Worm (Caenorhabditis elegans): ENCODE measurements around the gene bmy-1.

bmy-1 gene

DNA sequence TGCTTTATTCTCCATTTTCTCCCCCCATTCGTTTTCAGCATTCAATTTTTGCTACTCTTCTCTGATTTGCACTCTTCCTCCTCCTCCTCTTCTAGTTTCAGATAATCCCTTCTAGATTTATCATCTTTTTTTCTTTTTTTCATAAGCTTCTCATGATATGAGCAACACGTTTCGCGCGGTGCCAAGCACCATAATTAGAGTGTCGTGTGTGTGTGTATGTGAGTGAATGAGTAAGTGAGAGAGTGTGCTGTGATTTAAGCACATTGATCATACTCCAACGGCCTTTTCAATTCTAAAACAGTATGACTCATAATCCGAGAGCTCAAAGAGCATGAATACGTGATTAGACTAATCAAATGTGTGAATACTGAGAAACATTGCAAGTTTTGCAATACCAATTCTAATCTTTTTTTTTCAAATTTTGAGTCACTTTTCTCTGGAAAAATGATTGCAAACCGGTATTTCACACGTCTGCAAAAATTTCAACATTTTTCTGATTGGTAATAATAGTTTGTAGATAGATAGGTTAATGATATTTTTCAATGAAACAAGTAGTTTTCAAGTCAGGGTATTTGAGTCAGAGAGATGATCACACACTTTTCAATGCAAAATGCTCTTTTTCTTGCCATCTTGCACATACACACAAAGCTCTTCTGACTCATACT is 23.0 kb upstream of the bmy-1 start:
- no peak for TF ChIP-seq K11D2.4 (GFP tag; IDR thresholded peaks at IDR 0.05)
- TF ChIP-seq chd-7 (tag; optimal IDR thresholded peaks at IDR 0.05): peak; percentile 15
- TF ChIP-seq F52B5.7 (tag; optimal IDR thresholded peaks at IDR 0.05): no peak

- TF ChIP-seq lin-26 (GFP tag; IDR thresholded peaks at IDR 0.05): no peak
- TF ChIP-seq rcor-1 (GFP tag; IDR thresholded peaks at IDR 0.05): peak; percentile 32; the same call in 1 of the 2 replicates
- peak; percentile 24 for TF ChIP-seq chd-7 (tag; optimal IDR thresholded peaks at IDR 0.05)
- no peak for TF ChIP-seq ceh-58 (GFP tag; IDR thresholded peaks at IDR 0.05)
- TF ChIP-seq cebp-1 (GFP tag; IDR thresholded peaks at IDR 0.05): no peak
- TF ChIP-seq cebp-1 (tag; optimal IDR thresholded peaks at IDR 0.05): peak; percentile 36
- no peak for TF ChIP-seq efl-1 (GFP tag; optimal IDR thresholded peaks at IDR 0.05)
- TF ChIP-seq F52B5.7 (tag; optimal IDR thresholded peaks at IDR 0.05): peak; percentile 38
- no peak for TF ChIP-seq dpff-1 (tag; optimal IDR thresholded peaks at IDR 0.05)
- 0 out of 2 replicates have a peak, but pooled peaks have one; percentile 42 for TF ChIP-seq pbrm-1 (GFP tag; IDR thresholded peaks at IDR 0.05)
- TF ChIP-seq lin-35 (GFP tag; optimal IDR thresholded peaks at IDR 0.05): no peak
- 0 out of 2 replicates have a peak, but pooled peaks have one; percentile 29 for TF ChIP-seq zfh-2 (GFP tag; conservative IDR thresholded peaks at IDR 0.05)
- no peak for TF ChIP-seq egrh-3 (GFP tag; IDR thresholded peaks at IDR 0.05)
- TF ChIP-seq nfya-2 (GFP tag; IDR thresholded peaks at IDR 0.05): no peak
- TF ChIP-seq dox-1 (GFP tag; IDR thresholded peaks at IDR 0.05): peak; percentile 29; the same call in 1 of the 2 replicates
- TF ChIP-seq sea-2 (GFP tag; IDR thresholded peaks at IDR 0.05): no peak
- no peak for TF ChIP-seq pha-4 (tag; optimal IDR thresholded peaks at IDR 0.05)
- peak; percentile 35; the same call in 1 of the 2 replicates for TF ChIP-seq egl-18 (GFP tag; IDR thresholded peaks at IDR 0.05)
- no peak for TF ChIP-seq Y53G8AR.9 (GFP tag; conservative IDR thresholded peaks at IDR 0.05)
- TF ChIP-seq K12H6.12 (tag; optimal IDR thresholded peaks at IDR 0.05): peak; percentile 0
- TF ChIP-seq ceh-100 (GFP tag; IDR thresholded peaks at IDR 0.05): 0 out of 2 replicates have a peak, but pooled peaks have one; percentile 15
- TF ChIP-seq nfyb-1 (GFP tag; IDR thresholded peaks at IDR 0.05): 0 out of 2 replicates have a peak, but pooled peaks have one; percentile 55
- TF ChIP-seq let-607 (tag; optimal IDR thresholded peaks at IDR 0.05): peak in 1 of 2 experiments; percentile 17
- TF ChIP-seq egl-44 (GFP tag; IDR thresholded peaks at IDR 0.05): no peak
- TF ChIP-seq zim-3 (tag; optimal IDR thresholded peaks at IDR 0.05): peak; percentile 68
- 0 out of 2 replicates have a peak, but pooled peaks have one; percentile 27 for TF ChIP-seq madf-6 (GFP tag; IDR thresholded peaks at IDR 0.05)
- TF ChIP-seq F39B2.1 (GFP tag; IDR thresholded peaks at IDR 0.05): no peak
- TF ChIP-seq ztf-22 (GFP tag; optimal IDR thresholded peaks at IDR 0.05): no peak
- no peak for TF ChIP-seq tlf-1 (GFP tag; optimal IDR thresholded peaks at IDR 0.05)
- no peak for TF ChIP-seq ekl-4 (GFP tag; IDR thresholded peaks at IDR 0.05)
Measured at ce11 chrII:5336035-5336376, 22.5 kb upstream of the bmy-1 start.

ce11 chrII:5336660-5337494 is 21.6 kb upstream of the bmy-1 start:
- TF ChIP-seq xnd-1 (tag; optimal IDR thresholded peaks at IDR 0.05) (no peak), ztf-26 (tag; optimal IDR thresholded peaks at IDR 0.05) (peak; percentile 11), Y79H2A.3 (GFP tag; conservative IDR thresholded peaks at IDR 0.05) (no peak), chd-7 (tag; optimal IDR thresholded peaks at IDR 0.05) (no peak), repo-1 (tag; optimal IDR thresholded peaks at IDR 0.05) (no peak), aptf-2 (GFP tag; conservative IDR thresholded peaks at IDR 0.05) (no peak), Y56A3A.18 (GFP tag; IDR thresholded peaks at IDR 0.05) (no peak), zim-3 (tag; optimal IDR thresholded peaks at IDR 0.05) (no peak), dox-1 (GFP tag; IDR thresholded peaks at IDR 0.05) (peak; percentile 40; the same call in 1 of the 2 replicates), lag-1 (GFP tag; IDR thresholded peaks at IDR 0.05) (no peak), unc-62 (GFP tag; optimal IDR thresholded peaks at IDR 0.05) (peak; percentile 54), nhr-179 (tag; optimal IDR thresholded peaks at IDR 0.05) (no peak), gei-17 (GFP tag; optimal IDR thresholded peaks at IDR 0.05) (no peak), attf-5 (GFP tag; optimal IDR thresholded peaks at IDR 0.05) (peak; percentile 12), T07F8.4 (tag; optimal IDR thresholded peaks at IDR 0.05) (no peak), zfh-2 (GFP tag; conservative IDR thresholded peaks at IDR 0.05) (peak; percentile 90), nhr-120 (GFP tag; IDR thresholded peaks at IDR 0.05) (no peak), let-607 (tag; optimal IDR thresholded peaks at IDR 0.05) (no peak)

Data from whole organism, young adult.